Worm (Caenorhabditis elegans): Measurements from ENCODE around the gene F10G7.5.

ce11 chrII:4727769-4728168, 34.6 kb downstream of the F10G7.5 start, which contains the start of gene ttr-41:
- TF ChIP-seq skn-1 (tag; optimal IDR thresholded peaks at IDR 0.05) = no peak
- no peak for TF ChIP-seq lin-39 (tag; optimal IDR thresholded peaks at IDR 0.05)
- TF ChIP-seq egl-27 (tag; optimal IDR thresholded peaks at IDR 0.05) = no peak
- no peak for TF ChIP-seq sptf-1 (tag; optimal IDR thresholded peaks at IDR 0.05)
- no peak for TF ChIP-seq ztf-11 (tag; optimal IDR thresholded peaks at IDR 0.05)
- TF ChIP-seq elt-3 (tag; optimal IDR thresholded peaks at IDR 0.05) = no peak
- no peak for TF ChIP-seq dpl-1 (GFP tag; optimal IDR thresholded peaks at IDR 0.05)
- TF ChIP-seq aha-1 (tag; optimal IDR thresholded peaks at IDR 0.05) = no peak
- no peak for TF ChIP-seq unc-86 (tag; optimal IDR thresholded peaks at IDR 0.05)
- TF ChIP-seq lin-13 (GFP tag; optimal IDR thresholded peaks at IDR 0.05) = no peak
- no peak for TF ChIP-seq aly-2 (tag; optimal IDR thresholded peaks at IDR 0.05)
- TF ChIP-seq sox-4 (tag; optimal IDR thresholded peaks at IDR 0.05) = no peak
- no peak for TF ChIP-seq lir-3 (tag; optimal IDR thresholded peaks at IDR 0.05; ENCODE audit: poor library complexity)

Data from whole organism, L1 larva.